Fruit fly (Drosophila melanogaster) whole organism, embryonic: ENCODE measurements around the gene Takl2.

Source experiments
- BEAF-32 ChIP-seq: fragments of 200-800 bp; sonication (Bioruptor generic); optimal IDR thresholded peaks from 3 replicates; lab custom pipeline; 2017; ENCODE audit warnings: missing biosample characterization, missing genetic modification characterization, mild to moderate bottlenecking, moderate library complexity, missing genetic modification reagents
- CG12659 ChIP-seq: fragments of 200-800 bp; sonication (Bioruptor generic); optimal IDR thresholded peaks from 3 replicates; lab custom pipeline; 2017; ENCODE audit warnings: mild to moderate bottlenecking, missing biosample characterization, missing genetic modification reagents, missing genetic modification characterization
- CG13287 ChIP-seq: fragments of 200-800 bp; sonication (Bioruptor generic); IDR thresholded peaks from 2 replicates; pipeline ENCODE4 v1.3.6; 2022; ENCODE audit warnings: missing biosample characterization, missing genetic modification characterization; ENCODE audit not compliant: partially characterized antibody
- CG13624 ChIP-seq: fragments of 200-800 bp; sonication (Bioruptor generic); optimal IDR thresholded peaks from 2 replicates; lab custom pipeline; 2016; ENCODE audit warnings: missing biosample characterization, missing genetic modification characterization
- CG13775 ChIP-seq: fragments of 200-800 bp; sonication (Bioruptor generic); optimal IDR thresholded peaks from 3 replicates; lab custom pipeline; 2017; ENCODE audit warnings: missing biosample characterization, mild to moderate bottlenecking, missing genetic modification characterization
- CG14667 ChIP-seq: fragments of 200-800 bp; sonication (Bioruptor generic); IDR thresholded peaks from 2 replicates; pipeline ENCODE4 v1.3.6; 2022; ENCODE audit warnings: missing biosample characterization, missing genetic modification characterization
- CG14710 ChIP-seq: fragments of 200-800 bp; sonication (Bioruptor generic); optimal IDR thresholded peaks from 3 replicates; lab custom pipeline; 2019; ENCODE audit warnings: missing biosample characterization, mild to moderate bottlenecking, missing genetic modification characterization, moderate library complexity
- CG16815 ChIP-seq: fragments of 200-800 bp; sonication (Bioruptor generic); optimal IDR thresholded peaks from 3 replicates; lab custom pipeline; 2017; ENCODE audit warnings: missing biosample characterization, mild to moderate bottlenecking, missing genetic modification characterization
- CG2116 ChIP-seq: fragments of 200-800 bp; sonication (Bioruptor generic); optimal IDR thresholded peaks from 3 replicates; lab custom pipeline; 2018; ENCODE audit warnings: missing biosample characterization, mild to moderate bottlenecking, missing genetic modification characterization
- CG2129 ChIP-seq: fragments of 200-800 bp; sonication (Bioruptor generic); IDR thresholded peaks from 2 replicates; pipeline ENCODE4 v1.3.6; 2022; ENCODE audit warnings: missing biosample characterization, missing genetic modification characterization; ENCODE audit not compliant: partially characterized antibody
- CG30020 ChIP-seq: fragments of 200-800 bp; optimal IDR thresholded peaks from 2 replicates; lab custom pipeline; 2019; ENCODE audit warnings: missing biosample characterization, mild to moderate bottlenecking, missing genetic modification characterization, moderate library complexity
- CG31441 ChIP-seq: fragments of 200-800 bp; sonication (Bioruptor generic); IDR thresholded peaks from 2 replicates; pipeline ENCODE4 v1.3.6; 2022; ENCODE audit warnings: missing biosample characterization, missing genetic modification characterization
- CG3163 ChIP-seq: fragments of 200-800 bp; sonication (Bioruptor generic); optimal IDR thresholded peaks from 3 replicates; lab custom pipeline; 2016; ENCODE audit warnings: missing biosample characterization, missing genetic modification characterization
- CG34224 ChIP-seq: fragments of 200-800 bp; sonication (Bioruptor generic); IDR thresholded peaks from 3 replicates; pipeline ENCODE4 v1.3.6; 2022; ENCODE audit warnings: missing biosample characterization, missing genetic modification characterization; ENCODE audit not compliant: partially characterized antibody
- CG4424 ChIP-seq: fragments of 200-800 bp; sonication (Bioruptor generic); optimal IDR thresholded peaks from 3 replicates; lab custom pipeline; 2016; ENCODE audit warnings: missing biosample characterization, missing genetic modification characterization
- CG6272 ChIP-seq: fragments of 200-800 bp; sonication (Bioruptor generic); IDR thresholded peaks from 2 replicates; pipeline ENCODE4 v1.3.6; 2022; ENCODE audit warnings: missing biosample characterization, missing genetic modification characterization
- CG7556 ChIP-seq: fragments of 200-800 bp; sonication (Bioruptor generic); optimal IDR thresholded peaks from 2 replicates; lab custom pipeline; 2017; ENCODE audit warnings: missing biosample characterization, mild to moderate bottlenecking, missing genetic modification characterization
- CG7839 ChIP-seq: fragments of 200-800 bp; sonication (Bioruptor generic); optimal IDR thresholded peaks from 3 replicates; lab custom pipeline; 2018; ENCODE audit warnings: missing biosample characterization, mild to moderate bottlenecking, missing genetic modification characterization, moderate library complexity
- CG8290 ChIP-seq, 3 experiments: fragments of 200-800 bp; sonication (Bioruptor generic); optimal IDR thresholded peaks; 2 replicates each; lab custom pipeline; 2016 to 2019; ENCODE audit warnings: missing biosample characterization in 3 of 3, missing genetic modification characterization in 3 of 3, mild to moderate bottlenecking in 2 of 3, moderate library complexity in 1 of 3
- CG9437 ChIP-seq: fragments of 200-800 bp; sonication (Bioruptor generic); optimal IDR thresholded peaks from 2 replicates; lab custom pipeline; 2018; ENCODE audit warnings: missing biosample characterization, mild to moderate bottlenecking, missing genetic modification characterization
- CkIIα-i1 ChIP-seq: fragments of 200-800 bp; sonication (Bioruptor generic); IDR thresholded peaks from 2 replicates; pipeline ENCODE4 v1.3.6; 2022; ENCODE audit warnings: missing biosample characterization, missing genetic modification characterization
- CoRest ChIP-seq: fragments of 200-800 bp; sonication (Bioruptor generic); optimal IDR thresholded peaks from 3 replicates; lab custom pipeline; 2018; ENCODE audit warnings: missing biosample characterization, mild to moderate bottlenecking, missing genetic modification characterization, moderate library complexity
- D19A ChIP-seq: fragments of 200-800 bp; optimal IDR thresholded peaks from 3 replicates; lab custom pipeline; 2019; ENCODE audit warnings: missing biosample characterization, mild to moderate bottlenecking, missing genetic modification characterization, moderate library complexity
- Dll ChIP-seq: fragments of 200-800 bp; sonication (Bioruptor generic); IDR thresholded peaks from 4 replicates; pipeline ENCODE4 v1.3.6; 2022; ENCODE audit warnings: missing biosample characterization, missing genetic modification characterization; ENCODE audit not compliant: partially characterized antibody
- Drgx ChIP-seq: fragments of 200-800 bp; sonication (Bioruptor generic); IDR thresholded peaks from 2 replicates; pipeline ENCODE4 v1.3.6; 2022; ENCODE audit warnings: missing biosample characterization, missing genetic modification characterization
- Ets97D ChIP-seq: fragments of 200-800 bp; sonication (Bioruptor generic); optimal IDR thresholded peaks from 3 replicates; lab custom pipeline; 2016; ENCODE audit warnings: missing biosample characterization, missing genetic modification characterization
- Hmr ChIP-seq: fragments of 200-800 bp; sonication (Bioruptor generic); optimal IDR thresholded peaks from 3 replicates; lab custom pipeline; 2017; ENCODE audit warnings: mild to moderate bottlenecking, missing biosample characterization, missing genetic modification reagents, missing genetic modification characterization
- Hr51 ChIP-seq, 2 experiments: fragments of 200-800 bp; sonication (Bioruptor generic); optimal IDR thresholded peaks; 2 replicates in 1 of 2; 3 replicates in 1 of 2; lab custom pipeline; 2016 to 2018; ENCODE audit warnings: missing biosample characterization in 2 of 2, missing genetic modification characterization in 2 of 2, mild to moderate bottlenecking in 1 of 2, moderate library complexity in 1 of 2
- MBD-R2 ChIP-seq: fragments of 200-800 bp; sonication (Bioruptor generic); IDR thresholded peaks from 2 replicates; pipeline ENCODE4 v1.3.6; 2022; ENCODE audit warnings: missing biosample characterization, missing genetic modification characterization
- Myb ChIP-seq: fragments of 200-800 bp; sonication (Bioruptor generic); optimal IDR thresholded peaks from 2 replicates; lab custom pipeline; 2016; ENCODE audit warnings: missing biosample characterization, missing genetic modification characterization
- Opbp ChIP-seq: fragments of 200-800 bp; sonication (Bioruptor generic); IDR thresholded peaks from 3 replicates; pipeline ENCODE4 v1.3.6; 2022; ENCODE audit warnings: missing biosample characterization, missing genetic modification characterization; ENCODE audit not compliant: partially characterized antibody
- Ptx1 ChIP-seq: fragments of 200-800 bp; sonication (Bioruptor generic); IDR thresholded peaks from 2 replicates; pipeline ENCODE4 v1.3.6; 2022; ENCODE audit warnings: missing biosample characterization, missing genetic modification characterization
- Taf1 ChIP-seq: fragments of 200-800 bp; sonication (Bioruptor generic); IDR thresholded peaks from 2 replicates; pipeline ENCODE4 v1.3.6; 2022; ENCODE audit warnings: missing biosample characterization, missing genetic modification characterization
- amos ChIP-seq: fragments of 200-800 bp; sonication (Bioruptor generic); IDR thresholded peaks from 2 replicates; pipeline ENCODE4 v1.3.6; 2022; ENCODE audit warnings: missing biosample characterization, missing genetic modification characterization; ENCODE audit not compliant: partially characterized antibody
- ara ChIP-seq: fragments of 200-800 bp; sonication (Bioruptor generic); IDR thresholded peaks from 2 replicates; pipeline ENCODE4 v1.3.6; 2022; ENCODE audit warnings: missing biosample characterization, missing genetic modification characterization
- ato ChIP-seq: fragments of 200-800 bp; sonication (Bioruptor generic); IDR thresholded peaks from 2 replicates; pipeline ENCODE4 v1.3.6; 2022; ENCODE audit warnings: missing biosample characterization, missing genetic modification characterization; ENCODE audit not compliant: partially characterized antibody
- az2 ChIP-seq: fragments of 200-800 bp; sonication (Bioruptor generic); optimal IDR thresholded peaks from 3 replicates; lab custom pipeline; 2016; ENCODE audit warnings: missing biosample characterization, missing genetic modification characterization
- bbx ChIP-seq: fragments of 200-800 bp; sonication (Bioruptor generic); IDR thresholded peaks from 2 replicates; pipeline ENCODE4 v1.3.6; 2022; ENCODE audit warnings: missing biosample characterization, missing genetic modification characterization; ENCODE audit not compliant: partially characterized antibody
- cato ChIP-seq: fragments of 200-800 bp; sonication (Bioruptor generic); optimal IDR thresholded peaks from 2 replicates; lab custom pipeline; 2016; ENCODE audit warnings: missing biosample characterization, missing genetic modification characterization, borderline replicate concordance
- gfzf ChIP-seq: fragments of 200-800 bp; sonication (Bioruptor generic); optimal IDR thresholded peaks from 2 replicates; lab custom pipeline; 2016; ENCODE audit warnings: missing biosample characterization, mild to moderate bottlenecking, missing genetic modification characterization, moderate library complexity
- prd ChIP-seq, 3 experiments: fragments of >200 bp in 2 of 3; fragments of 200-800 bp in 1 of 3; sonication (Bioruptor generic) in 1 of 3; optimal IDR thresholded peaks in 2 of 3; IDR thresholded peaks in 1 of 3; 2 replicates in 2 of 3; 3 replicates in 1 of 3; pipeline versions ENCODE4 v1.3.6 to Lab custom; 2017 to 2022; ENCODE audit warnings: missing biosample characterization in 1 of 3, missing genetic modification characterization in 1 of 3
- scrt ChIP-seq: fragments of 200-800 bp; sonication (Bioruptor generic); optimal IDR thresholded peaks from 2 replicates; lab custom pipeline; 2018; ENCODE audit warnings: missing biosample characterization, mild to moderate bottlenecking, missing genetic modification characterization, moderate library complexity
- yki ChIP-seq: fragments of >200 bp; optimal IDR thresholded peaks from 3 replicates; lab custom pipeline; 2018
- zfh1 ChIP-seq: fragments of 200-800 bp; sonication (Bioruptor generic); IDR thresholded peaks from 3 replicates; pipeline ENCODE4 v1.3.6; 2022; ENCODE audit warnings: missing biosample characterization, missing genetic modification characterization

Gene Takl2

dm6 chr3R:22726031-22726770, 7.5 kb downstream of the Takl2 start, which contains the start of gene RNF220 (continued):
- TF ChIP-seq scrt (no peak), CG14710 (tag; lab: Kevin White, UChicago) (peak; percentile 56), prd (optimal IDR thresholded peaks at IDR 0.05; lab: Kevin White, UChicago) (no peak), prd (GFP tag; IDR thresholded peaks at IDR 0.05; lab: Robert Waterston, UW) (peak; percentile 7; the same call in 1 of the 3 replicates), CG30020 (peak; percentile 6), cato (GFP tag; lab: Kevin White, UChicago) (no peak), yki (lab: Kevin White, UChicago) (no peak), CG6272 (GFP tag; lab: Robert Waterston, UW) (peak; percentile 24; the same call in 1 of the 2 replicates), Ets97D (peak; percentile 20), CG14667 (0 out of 2 replicates have a peak, but pooled peaks have one; percentile 8), ato (peak; percentile 47), CoRest (tag; lab: Kevin White, UChicago) (peak; percentile 55), BEAF-32 (GFP tag; lab: Kevin White, UChicago) (no peak), CG2116 (GFP tag; lab: Kevin White, UChicago) (peak; percentile 46), az2 (GFP tag; lab: Kevin White, UChicago) (peak; percentile 21), gfzf (GFP tag; lab: Kevin White, UChicago) (peak; percentile 73), zfh1 (GFP tag; lab: Robert Waterston, UW) (0 out of 3 replicates have a peak, but pooled peaks have one; percentile 20), CG3163 (GFP tag; lab: Kevin White, UChicago) (no peak), ara (GFP tag; lab: Robert Waterston, UW) (no peak), Ptx1 (GFP tag; lab: Robert Waterston, UW) (peak; percentile 8; the same call in 1 of the 2 replicates), CG13775 (GFP tag; lab: Kevin White, UChicago) (peak; percentile 32), CG16815 (GFP tag; lab: Kevin White, UChicago) (no peak), Drgx (no peak), MBD-R2 (GFP tag; lab: Robert Waterston, UW) (peak; percentile 45), CG13287 (GFP tag; lab: Robert Waterston, UW) (peak; percentile 70), Dll (peak; percentile 77), Myb (GFP tag; lab: Kevin White, UChicago) (peak; percentile 68), CG2129 (GFP tag; lab: Robert Waterston, UW) (peak; percentile 11), D19A (tag; lab: Kevin White, UChicago) (peak; percentile 1), Opbp (peak; percentile 76), CG31441 (GFP tag; lab: Robert Waterston, UW) (peak; percentile 58; the same call in 1 of the 2 replicates), Hr51 (GFP tag; optimal IDR thresholded peaks at IDR 0.05; lab: Kevin White, UChicago) (peak in 1 of 2 experiments; percentile 31), CG4424 (GFP tag; lab: Kevin White, UChicago) (peak; percentile 31), CG34224 (peak; percentile 54; the same call in 1 of the 3 replicates), amos (peak; percentile 82), CG8290 (GFP tag; optimal IDR thresholded peaks at IDR 0.05; lab: Kevin White, UChicago) (no peak), CG8290 (tag; optimal IDR thresholded peaks at IDR 0.05; lab: Kevin White, UChicago) (peak in 1 of 2 experiments; percentile 1), CG12659 (GFP tag; lab: Kevin White, UChicago) (peak; percentile 33), CG13624 (GFP tag; lab: Kevin White, UChicago) (no peak), CG7556 (GFP tag; lab: Kevin White, UChicago) (no peak), CG7839 (tag; lab: Kevin White, UChicago) (peak; percentile 39), bbx (GFP tag; lab: Robert Waterston, UW) (peak; percentile 78), CG9437 (GFP tag; lab: Kevin White, UChicago) (peak; percentile 97), CkIIα-i1 (no peak), Hmr (no peak), Taf1 (GFP tag; lab: Robert Waterston, UW) (no peak)
